Fruit fly (Drosophila melanogaster): ENCODE measurements around the gene Oseg5.

Oseg5 gene

DNA sequence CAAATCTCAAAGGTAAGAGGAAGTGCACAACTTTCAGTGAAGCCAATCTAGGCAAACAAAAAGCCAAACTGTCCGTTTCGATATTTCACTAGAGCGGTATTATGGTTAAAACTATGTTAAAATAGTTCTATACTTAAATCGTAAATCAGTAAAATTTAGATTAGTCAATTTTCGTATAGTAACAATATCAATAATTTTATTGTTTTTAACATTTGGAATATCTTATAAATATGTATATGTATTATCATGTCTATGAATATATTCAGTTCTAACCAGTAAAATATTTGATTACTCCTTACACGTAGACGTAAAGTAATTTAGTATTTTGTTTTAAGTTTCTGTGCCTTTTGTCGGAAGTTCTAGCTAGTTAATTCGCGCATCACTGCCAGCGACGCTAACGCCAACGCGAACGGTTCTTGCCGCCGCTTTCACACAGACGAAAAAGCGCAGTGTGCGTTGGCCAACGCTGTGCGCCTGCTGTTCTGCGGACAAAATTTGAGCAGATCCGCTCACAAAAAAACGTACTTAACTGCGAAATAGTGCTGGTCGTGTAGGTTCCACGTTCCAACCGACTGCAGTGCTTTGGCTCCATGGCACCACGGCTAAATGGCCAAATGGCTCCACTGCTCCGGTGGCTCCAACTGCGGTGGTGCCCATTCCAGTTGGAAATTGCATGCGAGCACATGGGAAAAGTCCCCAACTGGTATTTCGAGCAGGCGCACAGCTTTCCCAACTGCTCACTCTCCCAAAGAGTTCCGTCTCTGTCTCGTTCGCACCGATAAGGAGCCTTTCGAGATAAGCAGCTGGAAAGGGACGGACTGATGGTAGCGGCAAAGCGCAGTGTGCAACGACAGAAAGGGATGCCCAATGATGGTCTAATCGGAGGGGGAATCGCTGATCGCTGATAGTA lies 12.2 kb downstream of the Oseg5 start (continued):
- TF ChIP-seq dysf (GFP tag; IDR thresholded peaks at IDR 0.05) = no peak
- 0 out of 2 replicates have a peak, but pooled peaks have one; percentile 16 for TF ChIP-seq CG14441 (GFP tag; IDR thresholded peaks at IDR 0.05)
- TF ChIP-seq D (optimal IDR thresholded peaks at IDR 0.05) = no peak
- peak; percentile 13 for TF ChIP-seq D (GFP tag; optimal IDR thresholded peaks at IDR 0.05)
- peak; percentile 85 for TF ChIP-seq dm (GFP tag; optimal IDR thresholded peaks at IDR 0.05)
- TF ChIP-seq CG32767 (GFP tag; IDR thresholded peaks at IDR 0.05) = no peak
- peak; percentile 34 for TF ChIP-seq kah (GFP tag; optimal IDR thresholded peaks at IDR 0.05)
- TF ChIP-seq ATbp (GFP tag; optimal IDR thresholded peaks at IDR 0.05) = peak; percentile 2
- no peak for TF ChIP-seq CG8281 (tag; optimal IDR thresholded peaks at IDR 0.05)
- peak in 1 of 2 experiments; percentile 51 for TF ChIP-seq Pdp1 (GFP tag; optimal IDR thresholded peaks at IDR 0.05)
- peak; percentile 51; the same call in 1 of the 3 replicates for TF ChIP-seq vnd (GFP tag; IDR thresholded peaks at IDR 0.05; ENCODE audit: partially characterized antibody)
- TF ChIP-seq CG9215 (GFP tag; IDR thresholded peaks at IDR 0.05) = peak; percentile 42; the same call in 1 of the 2 replicates
- peak; percentile 91 for TF ChIP-seq sr (GFP tag; IDR thresholded peaks at IDR 0.05)
- peak; percentile 43 for TF ChIP-seq CG17829 (tag; optimal IDR thresholded peaks at IDR 0.05)
- TF ChIP-seq sens (GFP tag) = peak; percentile 68
- peak; percentile 49; the same call in 2 of the 4 replicates for TF ChIP-seq Dll (GFP tag; IDR thresholded peaks at IDR 0.05; ENCODE audit: partially characterized antibody)
- TF ChIP-seq Stat92E (GFP tag; optimal IDR thresholded peaks at IDR 0.05) = peak in 1 of 3 experiments; percentile 73
- TF ChIP-seq CG7556 (GFP tag; optimal IDR thresholded peaks at IDR 0.05) = peak; percentile 36
- no peak for TF ChIP-seq CG12219 (GFP tag; optimal IDR thresholded peaks at IDR 0.05)
- peak; percentile 100 for TF ChIP-seq grn (GFP tag; optimal IDR thresholded peaks at IDR 0.05)
- TF ChIP-seq gem (tag; optimal IDR thresholded peaks at IDR 0.05) = peak; percentile 63
- peak; percentile 45 for TF ChIP-seq CG31365 (tag; optimal IDR thresholded peaks at IDR 0.05)
- peak; percentile 13 for TF ChIP-seq CG1233 (GFP tag; optimal IDR thresholded peaks at IDR 0.05)
- peak in 1 of 2 experiments; percentile 24 for TF ChIP-seq Hr51 (GFP tag; optimal IDR thresholded peaks at IDR 0.05)
- TF ChIP-seq Dbx (GFP tag; IDR thresholded peaks at IDR 0.05) = peak; percentile 44; the same call in 1 of the 3 replicates
- TF ChIP-seq trem (tag; optimal IDR thresholded peaks at IDR 0.05) = no peak
- peak; percentile 83 for TF ChIP-seq Med (GFP tag)
- peak; percentile 63; the same call in 1 of the 3 replicates for TF ChIP-seq z (GFP tag; IDR thresholded peaks at IDR 0.05)
- TF ChIP-seq dpn (GFP tag; optimal IDR thresholded peaks at IDR 0.05) = peak in 1 of 2 experiments; percentile 15
- TF ChIP-seq CG4360 (GFP tag; IDR thresholded peaks at IDR 0.05) = 0 out of 2 replicates have a peak, but pooled peaks have one; percentile 31
- peak; percentile 46 for TF ChIP-seq CG18262 (tag; optimal IDR thresholded peaks at IDR 0.05)
- peak; percentile 48 for TF ChIP-seq Ets65A (GFP tag)
- peak; percentile 37 for TF ChIP-seq tio (GFP tag; optimal IDR thresholded peaks at IDR 0.05)
- no peak for TF ChIP-seq CG11560 (tag; IDR thresholded peaks at IDR 0.05)
- peak; percentile 96 for TF ChIP-seq Sry-β (GFP tag; optimal IDR thresholded peaks at IDR 0.05)
- TF ChIP-seq chm (GFP tag; IDR thresholded peaks at IDR 0.05) = 0 out of 2 replicates have a peak, but pooled peaks have one; percentile 38
- TF ChIP-seq Fer1 (GFP tag; optimal IDR thresholded peaks at IDR 0.05) = peak; percentile 15
- TF ChIP-seq CG1832 (GFP tag; optimal IDR thresholded peaks at IDR 0.05) = peak; percentile 94
- TF ChIP-seq CG10431 (GFP tag; optimal IDR thresholded peaks at IDR 0.05) = peak; percentile 79
- peak; percentile 46 for TF ChIP-seq sob (GFP tag; IDR thresholded peaks at IDR 0.05)
- TF ChIP-seq CG10462 (GFP tag; optimal IDR thresholded peaks at IDR 0.05) = peak; percentile 4
- TF ChIP-seq CG13424 (tag; optimal IDR thresholded peaks at IDR 0.05) = peak; percentile 18
- peak; percentile 61; the same call in 2 of the 3 replicates for TF ChIP-seq zen2 (GFP tag; IDR thresholded peaks at IDR 0.05; ENCODE audit: partially characterized antibody)
- peak; percentile 24 for TF ChIP-seq phol (tag; optimal IDR thresholded peaks at IDR 0.05)
- TF ChIP-seq Nf-YC (tag; optimal IDR thresholded peaks at IDR 0.05) = peak; percentile 16
- TF ChIP-seq CG31441 (GFP tag; IDR thresholded peaks at IDR 0.05) = peak; percentile 59; the same call in 1 of the 2 replicates
- TF ChIP-seq CG2120 (GFP tag; optimal IDR thresholded peaks at IDR 0.05) = peak; percentile 1

All from whole organism, embryonic.